Worm (Caenorhabditis elegans) whole organism, L2 larva: ENCODE data around the gene best-4.

Experiments
- egl-27 ChIP-seq: sonication (generic microtip); optimal IDR thresholded peaks from 3 replicates; lab custom pipeline; 2017; ENCODE audit warnings: missing biosample characterization, missing genetic modification reagents, missing genetic modification characterization
- nhr-11 ChIP-seq: fragments of 150-350 bp; optimal IDR thresholded peaks from 2 replicates; lab custom pipeline; 2014; ENCODE audit warnings: missing biosample characterization, missing genetic modification characterization
- nhr-237 ChIP-seq: fragments of 150-350 bp; optimal IDR thresholded peaks from 2 replicates; lab custom pipeline; 2014; ENCODE audit warnings: missing biosample characterization, missing genetic modification characterization

ce11 chrII:19238-19637 is 7.6 kb upstream of the best-4 start, which contains the start of gene gmeb-1:
- TF ChIP-seq nhr-11 (no peak), egl-27 (tag; lab: Kevin White, UChicago) (no peak), nhr-237 (tag; lab: Kevin White, UChicago) (no peak)
